Worm (Caenorhabditis elegans): Measurements from ENCODE around the gene B0252.1.
A peak's percentile ranks its signal among the peaks of the same experiment; 100 is the strongest.

B0252.1 gene

ce11 chrII:6939873-6940272, 20.4 kb downstream of the B0252.1 start:
- TF ChIP-seq lin-39 (tag; optimal IDR thresholded peaks at IDR 0.05) (no peak), zag-1 (tag; optimal IDR thresholded peaks at IDR 0.05) (no peak), ztf-4 (tag; optimal IDR thresholded peaks at IDR 0.05) (no peak), nhr-25 (tag; optimal IDR thresholded peaks at IDR 0.05) (peak; percentile 36)

DNA sequence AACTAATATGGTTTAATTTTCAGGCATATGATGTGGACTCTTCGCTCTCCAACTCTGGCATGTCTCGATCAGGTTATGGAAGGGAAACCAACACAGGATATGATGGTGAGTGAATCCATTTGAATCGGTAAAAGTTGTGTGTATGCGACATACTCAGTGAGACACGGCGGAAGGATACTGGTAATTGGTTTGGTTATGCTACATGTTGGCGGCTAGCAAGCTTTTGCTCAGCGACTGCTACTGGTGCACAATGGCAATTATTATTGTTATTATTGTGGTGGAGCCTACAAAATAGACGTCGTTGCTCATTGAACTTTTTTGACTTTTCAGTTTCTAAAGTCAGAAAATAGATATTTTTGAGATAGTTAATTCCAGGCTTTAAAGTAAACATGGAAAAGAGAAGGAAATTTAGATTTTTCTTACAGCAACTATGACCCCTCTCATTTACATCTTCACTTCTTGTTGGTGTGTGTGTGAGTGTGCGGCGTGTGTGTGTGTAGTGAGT, 21.3 kb downstream of the B0252.1 start:
- no peak for TF ChIP-seq ztf-1 (GFP tag; conservative IDR thresholded peaks at IDR 0.05)

- TF ChIP-seq unc-39 (tag; optimal IDR thresholded peaks at IDR 0.05) (no peak), zag-1 (tag; optimal IDR thresholded peaks at IDR 0.05) (peak; percentile 10), ZK546.5 (tag; optimal IDR thresholded peaks at IDR 0.05) (no peak), F13H6.1 (tag; optimal IDR thresholded peaks at IDR 0.05) (no peak), mab-5 (tag; optimal IDR thresholded peaks at IDR 0.05) (no peak), alr-1 (tag; optimal IDR thresholded peaks at IDR 0.05) (no peak)
Measured at ce11 chrII:6941520-6941919, 22.0 kb downstream of the B0252.1 start.

DNA sequence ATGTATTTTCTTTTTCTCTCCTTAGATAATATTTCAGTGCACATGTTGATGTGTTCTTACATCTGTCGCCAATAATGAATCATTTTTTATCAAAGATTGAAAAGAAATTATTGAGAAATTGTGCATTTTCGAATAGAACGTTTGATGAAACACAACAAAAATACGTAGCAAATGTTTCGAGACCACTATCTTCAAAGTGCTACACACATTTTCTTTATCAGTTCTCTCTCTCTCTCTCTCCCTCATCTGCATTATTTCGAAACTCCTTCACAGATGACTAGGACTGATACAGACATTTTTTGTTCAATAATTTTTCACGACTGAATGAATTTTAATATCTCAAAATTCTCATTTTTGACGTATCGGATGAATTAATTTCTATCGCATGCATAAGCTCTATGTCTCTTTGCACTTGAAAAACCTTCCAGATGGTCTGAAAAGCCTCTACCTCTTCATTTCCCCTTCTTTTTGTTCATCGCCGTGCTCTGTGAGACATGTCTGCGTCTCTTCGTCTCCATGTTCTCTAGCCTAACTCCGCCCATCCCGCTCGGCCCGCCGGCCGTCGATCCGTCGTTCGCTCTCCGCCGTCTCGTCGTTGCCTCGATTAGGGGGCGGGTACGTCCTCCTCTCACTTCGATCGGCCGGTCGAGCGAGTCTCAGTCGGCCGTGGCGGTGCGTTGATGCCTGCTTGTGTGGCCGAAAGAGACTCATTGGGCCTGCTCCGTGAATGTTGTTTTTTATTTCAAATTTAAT, 24.0 kb downstream of the B0252.1 start:
- TF ChIP-seq Y55F3AM.14 (GFP tag; optimal IDR thresholded peaks at IDR 0.05): no peak
- no peak for TF ChIP-seq nhr-25 (tag; optimal IDR thresholded peaks at IDR 0.05)
- peak; percentile 30 for TF ChIP-seq fos-1 (tag; optimal IDR thresholded peaks at IDR 0.05)
- TF ChIP-seq skn-1 (tag; optimal IDR thresholded peaks at IDR 0.05): no peak
- no peak for TF ChIP-seq ceh-16 (tag; optimal IDR thresholded peaks at IDR 0.05)
- no peak for TF ChIP-seq nhr-6 (tag; optimal IDR thresholded peaks at IDR 0.05)
- no peak for TF ChIP-seq nhr-77 (tag; optimal IDR thresholded peaks at IDR 0.05)
- no peak for TF ChIP-seq sma-3 (GFP tag; optimal IDR thresholded peaks at IDR 0.05)
- no peak for TF ChIP-seq ama-1 (optimal IDR thresholded peaks at IDR 0.05)
- TF ChIP-seq lin-11 (tag; optimal IDR thresholded peaks at IDR 0.05): no peak
- no peak for TF ChIP-seq crh-2 (tag; optimal IDR thresholded peaks at IDR 0.05)
- TF ChIP-seq F13H6.1 (tag; optimal IDR thresholded peaks at IDR 0.05): peak; percentile 64
- TF ChIP-seq blmp-1 (tag; optimal IDR thresholded peaks at IDR 0.05; ENCODE audit: insufficient read depth): no peak
- no peak for TF ChIP-seq zag-1 (tag; optimal IDR thresholded peaks at IDR 0.05)
- TF ChIP-seq unc-39 (tag; optimal IDR thresholded peaks at IDR 0.05): no peak
- TF ChIP-seq lin-39 (tag; optimal IDR thresholded peaks at IDR 0.05): no peak
- no peak for TF ChIP-seq alr-1 (tag; optimal IDR thresholded peaks at IDR 0.05)
- TF ChIP-seq unc-55 (GFP tag; optimal IDR thresholded peaks at IDR 0.05): peak; percentile 35
- no peak for TF ChIP-seq elt-1 (tag; optimal IDR thresholded peaks at IDR 0.05)
- no peak for TF ChIP-seq mbf-1 (tag; optimal IDR thresholded peaks at IDR 0.05)
- no peak for TF ChIP-seq nhr-23 (tag; optimal IDR thresholded peaks at IDR 0.05)
- TF ChIP-seq nhr-237 (tag; optimal IDR thresholded peaks at IDR 0.05): no peak
- TF ChIP-seq lsy-2 (tag; optimal IDR thresholded peaks at IDR 0.05): peak in 1 of 2 experiments; percentile 25
- TF ChIP-seq nhr-10 (tag; optimal IDR thresholded peaks at IDR 0.05): no peak
- TF ChIP-seq C34F6.9 (tag; optimal IDR thresholded peaks at IDR 0.05): peak; percentile 49
- TF ChIP-seq nhr-129 (tag; optimal IDR thresholded peaks at IDR 0.05): no peak
- TF ChIP-seq dmd-4 (tag; optimal IDR thresholded peaks at IDR 0.05): no peak
- no peak for TF ChIP-seq elt-3 (tag; optimal IDR thresholded peaks at IDR 0.05)
- TF ChIP-seq nhr-12 (tag; optimal IDR thresholded peaks at IDR 0.05): no peak
- TF ChIP-seq unc-62 (GFP tag; optimal IDR thresholded peaks at IDR 0.05): no peak
- no peak for TF ChIP-seq R02D3.7 (tag; optimal IDR thresholded peaks at IDR 0.05)
- TF ChIP-seq sma-9 (GFP tag; optimal IDR thresholded peaks at IDR 0.05): no peak
- TF ChIP-seq sma-9 (tag; optimal IDR thresholded peaks at IDR 0.05): no peak
- TF ChIP-seq nhr-21 (tag; optimal IDR thresholded peaks at IDR 0.05): no peak
- no peak for TF ChIP-seq ztf-4 (tag; optimal IDR thresholded peaks at IDR 0.05)
- TF ChIP-seq nhr-11 (tag; optimal IDR thresholded peaks at IDR 0.05): no peak
- no peak for TF ChIP-seq aly-2 (tag; optimal IDR thresholded peaks at IDR 0.05)
- no peak for TF ChIP-seq peb-1 (tag; optimal IDR thresholded peaks at IDR 0.05)
